Fruit fly (Drosophila melanogaster) S2 (cell line): ENCODE data around the gene CG46515.
"Not testable (repeated sequence)": the region's sequence is repeated elsewhere in the genome, so short reads cannot be mapped to it uniquely, and the experiment has no call there.

ENCODE experiments used
- CG8478 ChIP-seq: fragments of >200 bp; optimal IDR thresholded peaks from 2 replicates; lab custom pipeline; 2018
- CTCF ChIP-seq, 2 experiments: fragments of >200 bp; optimal IDR thresholded peaks; 2 replicates each; lab custom pipeline; 2018

Gene CG46515

dm6 chrX:22241272-22241671 lies 39.3 kb downstream of the CG46515 start, which contains the start of gene CG46521:
Gene CG46521 (plus strand): TSS chrX:22241572.
- TF ChIP-seq CG8478 (lab: Kevin White, UChicago); CTCF (optimal IDR thresholded peaks at IDR 0.05; lab: Kevin White, UChicago): not testable (repeated sequence)

- TF ChIP-seq CTCF (optimal IDR thresholded peaks at IDR 0.05; lab: Kevin White, UChicago); CG8478 (lab: Kevin White, UChicago): not testable (repeated sequence)
Measured at dm6 chrX:22246300-22246699, 44.3 kb downstream of the CG46515 start, which contains the start of gene CG46522. Gene CG46522 (plus strand): TSS chrX:22246600.

- not testable (repeated sequence) for TF ChIP-seq CG8478 (lab: Kevin White, UChicago); CTCF (optimal IDR thresholded peaks at IDR 0.05; lab: Kevin White, UChicago)
Measured at dm6 chrX:22251282-22251681, 49.3 kb downstream of the CG46515 start, which contains the start of gene CG41562. Gene CG41562 (plus strand): TSS chrX:22251582.
